Worm (Caenorhabditis elegans): ENCODE results near the gene nhr-57.

DNA sequence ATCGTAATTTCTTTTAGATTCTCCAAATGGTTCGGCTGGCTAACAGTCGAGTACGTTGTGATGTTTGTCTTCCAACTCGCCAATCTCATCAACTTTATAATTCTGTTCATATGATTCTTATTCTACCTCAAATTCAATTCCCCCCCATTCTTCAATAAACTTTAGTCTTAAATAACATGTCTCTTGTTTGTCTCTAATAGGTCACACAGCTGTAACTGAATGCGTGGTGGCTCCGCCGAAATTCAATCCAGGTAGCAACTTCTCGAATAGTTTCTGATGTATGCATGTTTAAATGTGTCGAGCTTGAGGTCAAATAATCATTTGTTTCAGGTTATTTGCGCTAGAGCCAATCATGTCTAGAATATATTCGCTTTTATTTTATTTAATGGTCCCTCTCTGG is 7.0 kb downstream of the nhr-57 start, which contains the start of gene lgc-29:
- no peak for TF ChIP-seq unc-62 (GFP tag; optimal IDR thresholded peaks at IDR 0.05)
- no peak for TF ChIP-seq nhr-76 (tag; optimal IDR thresholded peaks at IDR 0.05)
- no peak for TF ChIP-seq snpc-4 (tag; optimal IDR thresholded peaks at IDR 0.05)

Data from whole organism, mixed stage, embryonic.